Fruit fly (Drosophila melanogaster) whole organism, embryonic: ENCODE results near the gene frm.

Experiments used
- BEAF-32 ChIP-seq: fragments of 200-800 bp; sonication (Bioruptor generic); optimal IDR thresholded peaks from 3 replicates; lab custom pipeline; 2017; ENCODE audit warnings: missing biosample characterization, missing genetic modification characterization, mild to moderate bottlenecking, moderate library complexity, missing genetic modification reagents
- Bteb2 ChIP-seq: fragments of 200-800 bp; sonication (Bioruptor generic); optimal IDR thresholded peaks from 2 replicates; lab custom pipeline; 2016; ENCODE audit warnings: missing biosample characterization, missing genetic modification characterization
- CG12219 ChIP-seq: fragments of 200-800 bp; sonication (Bioruptor generic); optimal IDR thresholded peaks from 3 replicates; lab custom pipeline; 2018; ENCODE audit warnings: missing biosample characterization, mild to moderate bottlenecking, missing genetic modification characterization
- CG12236 ChIP-seq: fragments of 200-800 bp; sonication (Bioruptor generic); optimal IDR thresholded peaks from 2 replicates; lab custom pipeline; 2016; ENCODE audit warnings: missing biosample characterization, missing genetic modification characterization
- CG14710 ChIP-seq: fragments of 200-800 bp; sonication (Bioruptor generic); optimal IDR thresholded peaks from 3 replicates; lab custom pipeline; 2019; ENCODE audit warnings: missing biosample characterization, mild to moderate bottlenecking, missing genetic modification characterization, moderate library complexity
- CG1603 ChIP-seq: fragments of 200-800 bp; sonication (Bioruptor generic); optimal IDR thresholded peaks from 2 replicates; lab custom pipeline; 2019; ENCODE audit warnings: missing biosample characterization, mild to moderate bottlenecking, missing genetic modification characterization, moderate library complexity
- CG17829 ChIP-seq: fragments of 200-800 bp; optimal IDR thresholded peaks from 2 replicates; lab custom pipeline; 2019; ENCODE audit warnings: missing biosample characterization, mild to moderate bottlenecking, missing genetic modification characterization, moderate library complexity
- CG30431 ChIP-seq: fragments of 200-800 bp; sonication (Bioruptor generic); optimal IDR thresholded peaks from 2 replicates; lab custom pipeline; 2017; ENCODE audit warnings: missing biosample characterization, missing genetic modification characterization
- CG33213 ChIP-seq: fragments of 200-800 bp; sonication (Bioruptor generic); optimal IDR thresholded peaks from 3 replicates; lab custom pipeline; 2016; ENCODE audit warnings: missing biosample characterization, missing genetic modification characterization
- CG34224 ChIP-seq: fragments of 200-800 bp; sonication (Bioruptor generic); IDR thresholded peaks from 3 replicates; pipeline ENCODE4 v1.3.6; 2022; ENCODE audit warnings: missing biosample characterization, missing genetic modification characterization; ENCODE audit not compliant: partially characterized antibody
- CG3995 ChIP-seq: fragments of 200-800 bp; sonication (Bioruptor generic); optimal IDR thresholded peaks from 3 replicates; lab custom pipeline; 2016; ENCODE audit warnings: missing biosample characterization, missing genetic modification characterization
- CG4854 ChIP-seq: fragments of 200-800 bp; sonication (Bioruptor generic); optimal IDR thresholded peaks from 2 replicates; lab custom pipeline; 2016; ENCODE audit warnings: missing biosample characterization, missing genetic modification characterization, inconsistent platforms
- CG6791 ChIP-seq: fragments of 200-800 bp; sonication (Bioruptor generic); IDR thresholded peaks from 3 replicates; pipeline ENCODE4 v1.3.6; 2022; ENCODE audit warnings: missing biosample characterization, missing genetic modification characterization; ENCODE audit not compliant: partially characterized antibody
- CG7745 ChIP-seq: fragments of 200-800 bp; sonication (Bioruptor generic); optimal IDR thresholded peaks from 2 replicates; lab custom pipeline; 2018; ENCODE audit warnings: missing biosample characterization, mild to moderate bottlenecking, missing genetic modification characterization, moderate library complexity
- CG8290 ChIP-seq, 3 experiments: fragments of 200-800 bp; sonication (Bioruptor generic); optimal IDR thresholded peaks; 2 replicates each; lab custom pipeline; 2016 to 2019; ENCODE audit warnings: missing biosample characterization in 3 of 3, missing genetic modification characterization in 3 of 3, mild to moderate bottlenecking in 2 of 3, moderate library complexity in 1 of 3
- CG8944 ChIP-seq: fragments of 200-800 bp; sonication (Bioruptor generic); optimal IDR thresholded peaks from 3 replicates; lab custom pipeline; 2016; ENCODE audit warnings: missing biosample characterization, missing genetic modification characterization
- CHES-1-like ChIP-seq: fragments of 200-800 bp; sonication (Bioruptor generic); optimal IDR thresholded peaks from 2 replicates; lab custom pipeline; 2016; ENCODE audit warnings: missing biosample characterization, missing genetic modification characterization
- CTCF ChIP-seq: fragments of 200-800 bp; sonication (Bioruptor generic); optimal IDR thresholded peaks from 2 replicates; lab custom pipeline; 2017; ENCODE audit warnings: missing biosample characterization, mild to moderate bottlenecking, missing genetic modification characterization, moderate library complexity
- D ChIP-seq, 2 experiments: fragments of 200-800 bp in 1 of 2; fragments of >200 bp in 1 of 2; sonication (Bioruptor generic) in 1 of 2; optimal IDR thresholded peaks; 2 replicates in 1 of 2; 3 replicates in 1 of 2; lab custom pipeline; 2017; ENCODE audit warnings: mild to moderate bottlenecking in 1 of 2, missing biosample characterization in 1 of 2, missing genetic modification characterization in 1 of 2, missing genetic modification reagents in 1 of 2
- Deaf1 ChIP-seq: fragments of 200-800 bp; optimal IDR thresholded peaks from 3 replicates; lab custom pipeline; 2019; ENCODE audit warnings: missing biosample characterization, mild to moderate bottlenecking, missing genetic modification characterization, moderate library complexity
- Doc2 ChIP-seq: fragments of 200-800 bp; sonication (Bioruptor generic); IDR thresholded peaks from 2 replicates; pipeline ENCODE4 v1.3.6; 2022; ENCODE audit warnings: missing biosample characterization, missing genetic modification characterization
- Doc3 ChIP-seq: fragments of 200-800 bp; sonication (Bioruptor generic); IDR thresholded peaks from 3 replicates; pipeline ENCODE4 v1.3.6; 2022; ENCODE audit warnings: missing biosample characterization, missing genetic modification characterization; ENCODE audit not compliant: partially characterized antibody
- Dp ChIP-seq: fragments of 200-800 bp; sonication (Bioruptor generic); optimal IDR thresholded peaks from 2 replicates; lab custom pipeline; 2018; ENCODE audit warnings: missing biosample characterization, mild to moderate bottlenecking, missing genetic modification characterization, moderate library complexity
- Dref ChIP-seq: fragments of 200-800 bp; sonication (Bioruptor generic); IDR thresholded peaks from 2 replicates; pipeline ENCODE4 v1.3.6; 2022; ENCODE audit warnings: missing biosample characterization, missing genetic modification characterization
- E2f2 ChIP-seq: fragments of 200-800 bp; sonication (Bioruptor generic); IDR thresholded peaks from 2 replicates; pipeline ENCODE4 v1.3.6; 2022; ENCODE audit warnings: missing biosample characterization, missing genetic modification characterization
- Ets97D ChIP-seq: fragments of 200-800 bp; sonication (Bioruptor generic); optimal IDR thresholded peaks from 3 replicates; lab custom pipeline; 2016; ENCODE audit warnings: missing biosample characterization, missing genetic modification characterization
- HmgZ ChIP-seq: fragments of 200-800 bp; sonication (Bioruptor generic); optimal IDR thresholded peaks from 2 replicates; lab custom pipeline; 2018; ENCODE audit warnings: missing biosample characterization, mild to moderate bottlenecking, missing genetic modification characterization
- Jarid2 ChIP-seq: fragments of 200-800 bp; sonication (Bioruptor generic); optimal IDR thresholded peaks from 3 replicates; lab custom pipeline; 2017; ENCODE audit warnings: mild to moderate bottlenecking, missing biosample characterization, missing genetic modification reagents, missing genetic modification characterization
- Lhr ChIP-seq: fragments of 200-800 bp; sonication (Bioruptor generic); optimal IDR thresholded peaks from 3 replicates; lab custom pipeline; 2017; ENCODE audit warnings: mild to moderate bottlenecking, missing biosample characterization, missing genetic modification reagents, missing genetic modification characterization
- MBD-R2 ChIP-seq: fragments of 200-800 bp; sonication (Bioruptor generic); IDR thresholded peaks from 2 replicates; pipeline ENCODE4 v1.3.6; 2022; ENCODE audit warnings: missing biosample characterization, missing genetic modification characterization
- MESR4 ChIP-seq: fragments of 200-800 bp; sonication (Bioruptor generic); optimal IDR thresholded peaks from 2 replicates; lab custom pipeline; 2018; ENCODE audit warnings: missing biosample characterization, mild to moderate bottlenecking, missing genetic modification characterization, moderate library complexity
- Med ChIP-seq: fragments of 200-800 bp; sonication (Bioruptor generic); peaks from one replicate; lab custom pipeline; 2016; ENCODE audit warnings: missing biosample characterization, missing genetic modification characterization, mild to moderate bottlenecking, inconsistent platforms, moderate library complexity
- Myb ChIP-seq: fragments of 200-800 bp; sonication (Bioruptor generic); optimal IDR thresholded peaks from 2 replicates; lab custom pipeline; 2016; ENCODE audit warnings: missing biosample characterization, missing genetic modification characterization
- Nf-YC ChIP-seq: fragments of 200-800 bp; optimal IDR thresholded peaks from 3 replicates; lab custom pipeline; 2019; ENCODE audit warnings: missing biosample characterization, mild to moderate bottlenecking, missing genetic modification characterization, moderate library complexity
- Rfx ChIP-seq: fragments of 200-800 bp; sonication (Bioruptor generic); IDR thresholded peaks from 2 replicates; pipeline ENCODE4 v1.3.6; 2022; ENCODE audit warnings: missing biosample characterization, missing genetic modification characterization
- Sin3A ChIP-seq: fragments of >200 bp; optimal IDR thresholded peaks from 2 replicates; lab custom pipeline; 2018
- Taf1 ChIP-seq: fragments of 200-800 bp; sonication (Bioruptor generic); IDR thresholded peaks from 2 replicates; pipeline ENCODE4 v1.3.6; 2022; ENCODE audit warnings: missing biosample characterization, missing genetic modification characterization
- Vsx1 ChIP-seq: fragments of 200-800 bp; sonication (Bioruptor generic); optimal IDR thresholded peaks from 2 replicates; lab custom pipeline; 2017; ENCODE audit warnings: missing biosample characterization, mild to moderate bottlenecking, missing genetic modification characterization, missing genetic modification reagents
- bbx ChIP-seq: fragments of 200-800 bp; sonication (Bioruptor generic); IDR thresholded peaks from 2 replicates; pipeline ENCODE4 v1.3.6; 2022; ENCODE audit warnings: missing biosample characterization, missing genetic modification characterization; ENCODE audit not compliant: partially characterized antibody
- crp ChIP-seq, 2 experiments: fragments of 200-800 bp; sonication (Bioruptor generic); optimal IDR thresholded peaks; 2 replicates in 1 of 2; 3 replicates in 1 of 2; lab custom pipeline; 2017; ENCODE audit warnings: missing biosample characterization in 2 of 2, missing genetic modification characterization in 2 of 2, mild to moderate bottlenecking in 1 of 2, moderate library complexity in 1 of 2
- gfzf ChIP-seq: fragments of 200-800 bp; sonication (Bioruptor generic); optimal IDR thresholded peaks from 2 replicates; lab custom pipeline; 2016; ENCODE audit warnings: missing biosample characterization, mild to moderate bottlenecking, missing genetic modification characterization, moderate library complexity
- grn ChIP-seq: fragments of 200-800 bp; sonication (Bioruptor generic); optimal IDR thresholded peaks from 3 replicates; lab custom pipeline; 2017; ENCODE audit warnings: missing biosample characterization, missing genetic modification characterization
- klu ChIP-seq: fragments of 200-800 bp; sonication (Bioruptor generic); IDR thresholded peaks from 2 replicates; pipeline ENCODE4 v1.3.6; 2022; ENCODE audit warnings: missing biosample characterization, missing genetic modification characterization
- nmo ChIP-seq: fragments of 200-800 bp; sonication (Bioruptor generic); optimal IDR thresholded peaks from 2 replicates; lab custom pipeline; 2018; ENCODE audit warnings: missing biosample characterization, mild to moderate bottlenecking, missing genetic modification characterization, moderate library complexity
- nom ChIP-seq: fragments of 200-800 bp; sonication (Bioruptor generic); optimal IDR thresholded peaks from 2 replicates; lab custom pipeline; 2017; ENCODE audit warnings: missing biosample characterization, missing genetic modification characterization, mild to moderate bottlenecking, moderate library complexity, missing genetic modification reagents
- run ChIP-seq: fragments of 200-800 bp; sonication (Bioruptor generic); optimal IDR thresholded peaks from 3 replicates; lab custom pipeline; 2018; ENCODE audit warnings: missing biosample characterization, mild to moderate bottlenecking, missing genetic modification characterization
- sna ChIP-seq: fragments of 200-800 bp; sonication (Bioruptor generic); IDR thresholded peaks from 2 replicates; pipeline ENCODE4 v1.3.6; 2022; ENCODE audit warnings: missing biosample characterization, missing genetic modification characterization; ENCODE audit not compliant: partially characterized antibody

Gene frm

DNA sequence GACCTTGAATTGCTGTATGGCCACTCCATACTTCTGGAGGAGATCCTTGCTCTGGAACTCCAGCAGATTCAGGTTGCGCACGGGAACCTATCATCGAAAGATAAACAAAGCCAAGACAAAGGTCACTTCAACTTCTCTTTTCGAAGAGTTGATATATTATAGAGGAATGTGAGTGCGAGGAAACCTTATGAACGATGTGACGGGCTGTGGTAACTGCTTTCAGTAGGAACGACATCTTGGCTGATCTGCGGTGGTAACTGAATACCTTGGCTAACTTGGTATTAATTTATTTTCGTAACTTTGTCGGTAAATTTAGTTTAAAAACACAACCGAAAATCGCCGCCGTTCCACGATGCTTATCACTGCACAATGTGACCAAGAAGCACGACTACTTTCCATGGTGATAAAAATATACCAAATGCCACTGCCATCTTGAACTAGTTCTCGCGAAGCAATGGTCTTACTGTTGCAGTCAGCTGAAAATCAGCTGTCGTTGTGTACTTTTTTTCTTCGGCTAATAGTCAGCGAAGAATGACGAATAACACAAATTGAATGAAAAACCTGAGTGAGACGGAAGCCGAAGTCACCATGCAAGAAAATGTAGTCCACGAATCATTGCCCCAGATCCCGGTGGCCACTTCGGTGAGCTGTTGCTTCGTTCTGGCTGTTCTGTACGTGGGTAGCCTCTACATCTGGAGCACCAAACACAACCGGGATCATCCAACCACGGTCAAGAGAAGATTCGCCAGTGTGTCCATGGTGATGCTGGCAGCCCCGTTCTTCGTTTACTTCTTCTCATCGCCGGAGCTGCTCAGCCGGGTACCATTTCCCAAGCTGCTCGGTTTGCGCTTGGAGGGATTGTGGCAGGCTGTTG is 12.6 kb upstream of the frm start, which contains the start of the genes ScsbetaG and Sras (continued):
- TF ChIP-seq E2f2 (GFP tag; lab: Robert Waterston, UW) (peak; percentile 75), nmo (peak; percentile 38), Jarid2 (GFP tag; lab: Kevin White, UChicago) (no peak), Deaf1 (tag; lab: Kevin White, UChicago) (peak; percentile 49), Sin3A (peak; percentile 53), Dp (GFP tag; lab: Kevin White, UChicago) (peak; percentile 67), Nf-YC (tag; lab: Kevin White, UChicago) (peak; percentile 1), nom (GFP tag; lab: Kevin White, UChicago) (peak; percentile 25), CTCF (GFP tag; lab: Kevin White, UChicago) (no peak), crp (GFP tag; optimal IDR thresholded peaks at IDR 0.05; lab: Kevin White, UChicago) (peak; percentile 95 to 100), CG8944 (GFP tag; lab: Kevin White, UChicago) (no peak), Myb (GFP tag; lab: Kevin White, UChicago) (peak; percentile 78), Doc2 (GFP tag; lab: Robert Waterston, UW) (no peak), bbx (GFP tag; lab: Robert Waterston, UW) (peak; percentile 32; the same call in 1 of the 2 replicates), BEAF-32 (GFP tag; lab: Kevin White, UChicago) (peak; percentile 47), CG6791 (peak; percentile 4; the same call in 1 of the 3 replicates), MESR4 (peak; percentile 55), CG30431 (GFP tag; lab: Kevin White, UChicago) (no peak), grn (GFP tag; lab: Kevin White, UChicago) (peak; percentile 98), Vsx1 (GFP tag; lab: Kevin White, UChicago) (peak; percentile 72), Taf1 (GFP tag; lab: Robert Waterston, UW) (no peak), Doc3 (GFP tag; lab: Robert Waterston, UW) (peak; percentile 43; the same call in 1 of the 3 replicates), gfzf (GFP tag; lab: Kevin White, UChicago) (peak; percentile 87), CG4854 (GFP tag; lab: Kevin White, UChicago) (no peak), Bteb2 (GFP tag; lab: Kevin White, UChicago) (no peak), CHES-1-like (GFP tag; lab: Kevin White, UChicago) (peak; percentile 6), CG12219 (GFP tag; lab: Kevin White, UChicago) (no peak), Lhr (GFP tag; lab: Kevin White, UChicago) (peak; percentile 43), Med (GFP tag; lab: Kevin White, UChicago) (peak; percentile 62), CG34224 (GFP tag; lab: Robert Waterston, UW) (peak; percentile 63; the same call in 2 of the 3 replicates), Rfx (GFP tag; lab: Robert Waterston, UW) (no peak), D (optimal IDR thresholded peaks at IDR 0.05; lab: Kevin White, UChicago) (peak; percentile 75), D (GFP tag; optimal IDR thresholded peaks at IDR 0.05; lab: Kevin White, UChicago) (no peak), run (tag; lab: Kevin White, UChicago) (no peak), CG8290 (GFP tag; optimal IDR thresholded peaks at IDR 0.05; lab: Kevin White, UChicago) (no peak), CG8290 (tag; optimal IDR thresholded peaks at IDR 0.05; lab: Kevin White, UChicago) (peak in 1 of 2 experiments; percentile 63), sna (GFP tag; lab: Robert Waterston, UW) (peak; percentile 37; the same call in 1 of the 2 replicates), klu (GFP tag; lab: Robert Waterston, UW) (no peak), CG17829 (tag; lab: Kevin White, UChicago) (peak; percentile 12), Ets97D (peak; percentile 15), CG1603 (tag; lab: Kevin White, UChicago) (peak; percentile 65), CG3995 (peak; percentile 49), CG14710 (tag; lab: Kevin White, UChicago) (peak; percentile 24), CG12236 (GFP tag; lab: Kevin White, UChicago) (no peak), HmgZ (tag; lab: Kevin White, UChicago) (peak; percentile 66), MBD-R2 (peak; percentile 96), Dref (GFP tag; lab: Robert Waterston, UW) (0 out of 2 replicates have a peak, but pooled peaks have one; percentile 37), CG7745 (no peak), CG33213 (GFP tag; lab: Kevin White, UChicago) (peak; percentile 26)
